Worm (Caenorhabditis elegans): ENCODE measurements around the gene M04C3.1.

DNA sequence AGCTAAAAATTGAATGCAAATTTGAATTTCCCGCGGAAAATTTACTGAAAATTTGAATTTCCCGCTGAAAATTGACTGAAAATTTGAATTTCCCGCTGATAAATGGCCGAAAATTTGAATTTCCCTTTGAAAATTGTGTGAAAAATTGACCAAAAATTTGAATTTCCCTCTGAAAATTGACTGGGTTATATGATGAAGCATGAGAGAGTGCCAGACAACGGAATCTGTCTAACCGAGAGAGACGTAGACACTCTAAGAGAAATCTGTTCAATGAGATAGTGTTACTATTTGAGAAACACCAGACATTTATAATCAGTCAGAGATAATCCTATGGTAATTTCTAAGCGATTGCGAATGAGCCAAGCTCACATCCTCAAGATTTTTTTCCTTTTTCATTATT, 31.9 kb upstream of the M04C3.1 start:
- no peak for TF ChIP-seq ama-1 (optimal IDR thresholded peaks at IDR 0.05)
- TF ChIP-seq nhr-237 (tag; optimal IDR thresholded peaks at IDR 0.05): no peak
- no peak for TF ChIP-seq lsy-2 (tag; optimal IDR thresholded peaks at IDR 0.05)
- no peak for TF ChIP-seq mdl-1 (tag; optimal IDR thresholded peaks at IDR 0.05)
- TF ChIP-seq nhr-12 (tag; optimal IDR thresholded peaks at IDR 0.05): no peak
- TF ChIP-seq elt-3 (tag; optimal IDR thresholded peaks at IDR 0.05): no peak
- TF ChIP-seq F13H6.1 (tag; optimal IDR thresholded peaks at IDR 0.05): no peak
- TF ChIP-seq nhr-10 (tag; optimal IDR thresholded peaks at IDR 0.05): no peak
- TF ChIP-seq Y55F3AM.14 (GFP tag; optimal IDR thresholded peaks at IDR 0.05): no peak
- no peak for TF ChIP-seq ztf-4 (tag; optimal IDR thresholded peaks at IDR 0.05)

Measured in whole organism, L2 larva.